Fruit fly (Drosophila melanogaster) whole organism, embryonic: ENCODE data around the gene qtc.

Experiments used
- CG10147 ChIP-seq: fragments of 200-800 bp; sonication (Bioruptor generic); optimal IDR thresholded peaks from 2 replicates; lab custom pipeline; 2019; ENCODE audit warnings: missing biosample characterization, mild to moderate bottlenecking, missing genetic modification characterization, moderate library complexity
- CG10366 ChIP-seq: fragments of 200-800 bp; sonication (Bioruptor generic); IDR thresholded peaks from 2 replicates; pipeline ENCODE4 v1.3.6; 2022; ENCODE audit warnings: missing biosample characterization, missing genetic modification characterization
- CG10462 ChIP-seq: fragments of 200-800 bp; sonication (Bioruptor generic); optimal IDR thresholded peaks from 2 replicates; lab custom pipeline; 2016; ENCODE audit warnings: missing biosample characterization, missing genetic modification characterization
- CG10543 ChIP-seq: fragments of 200-800 bp; sonication (Bioruptor generic); optimal IDR thresholded peaks from 3 replicates; lab custom pipeline; 2017; ENCODE audit warnings: missing biosample characterization, mild to moderate bottlenecking, missing genetic modification characterization, moderate library complexity
- CG10959 ChIP-seq: fragments of 200-800 bp; sonication (Bioruptor generic); IDR thresholded peaks from 2 replicates; pipeline ENCODE4 v1.3.6; 2022; ENCODE audit warnings: missing biosample characterization, missing genetic modification characterization
- CG11504 ChIP-seq: fragments of 200-800 bp; sonication (Bioruptor generic); optimal IDR thresholded peaks from 3 replicates; lab custom pipeline; 2019; ENCODE audit warnings: missing biosample characterization, mild to moderate bottlenecking, missing genetic modification characterization, moderate library complexity
- CG13894 ChIP-seq: fragments of 200-800 bp; sonication (Bioruptor generic); optimal IDR thresholded peaks from 3 replicates; lab custom pipeline; 2018; ENCODE audit warnings: missing biosample characterization, mild to moderate bottlenecking, missing genetic modification characterization, moderate library complexity
- CG14965 ChIP-seq: fragments of 200-800 bp; sonication (Bioruptor generic); optimal IDR thresholded peaks from 2 replicates; lab custom pipeline; 2016; ENCODE audit warnings: missing biosample characterization, missing genetic modification characterization, borderline replicate concordance
- CG15479 ChIP-seq: fragments of 200-800 bp; sonication (Bioruptor generic); optimal IDR thresholded peaks from 3 replicates; lab custom pipeline; 2019; ENCODE audit warnings: missing biosample characterization, mild to moderate bottlenecking, missing genetic modification characterization, moderate library complexity
- CG17612 ChIP-seq: fragments of 200-800 bp; sonication (Bioruptor generic); IDR thresholded peaks from 2 replicates; pipeline ENCODE4 v1.3.6; 2022; ENCODE audit warnings: missing biosample characterization, missing genetic modification characterization
- CG18011 ChIP-seq: fragments of 200-800 bp; sonication (Bioruptor generic); optimal IDR thresholded peaks from 2 replicates; lab custom pipeline; 2017; ENCODE audit warnings: missing biosample characterization, missing genetic modification characterization, mild to moderate bottlenecking, moderate library complexity, missing genotype
- CG3163 ChIP-seq: fragments of 200-800 bp; sonication (Bioruptor generic); optimal IDR thresholded peaks from 3 replicates; lab custom pipeline; 2016; ENCODE audit warnings: missing biosample characterization, missing genetic modification characterization
- CG4404 ChIP-seq: fragments of 200-800 bp; sonication (Bioruptor generic); IDR thresholded peaks from 2 replicates; pipeline ENCODE4 v1.3.6; 2022; ENCODE audit warnings: missing biosample characterization, missing genetic modification characterization
- CG8290 ChIP-seq, 3 experiments: fragments of 200-800 bp; sonication (Bioruptor generic); optimal IDR thresholded peaks; 2 replicates each; lab custom pipeline; 2016 to 2019; ENCODE audit warnings: missing biosample characterization in 3 of 3, missing genetic modification characterization in 3 of 3, mild to moderate bottlenecking in 2 of 3, moderate library complexity in 1 of 3
- Ets65A ChIP-seq: fragments of 200-800 bp; sonication (Bioruptor generic); peaks from one replicate; lab custom pipeline; 2016; ENCODE audit warnings: missing biosample characterization, missing genetic modification characterization
- Fer2 ChIP-seq: fragments of 200-800 bp; sonication (Bioruptor generic); optimal IDR thresholded peaks from 2 replicates; lab custom pipeline; 2018; ENCODE audit warnings: missing biosample characterization, mild to moderate bottlenecking, missing genetic modification characterization, moderate library complexity
- Fer3 ChIP-seq: fragments of 200-800 bp; sonication (Bioruptor generic); optimal IDR thresholded peaks from 2 replicates; lab custom pipeline; 2018; ENCODE audit warnings: missing biosample characterization, mild to moderate bottlenecking, missing genetic modification characterization, moderate library complexity
- GATAe ChIP-seq: fragments of 200-800 bp; sonication (Bioruptor generic); conservative IDR thresholded peaks from 2 replicates; pipeline ENCODE4 v1.3.6; 2022; ENCODE audit warnings: missing biosample characterization, missing genetic modification characterization
- Hmr ChIP-seq: fragments of 200-800 bp; sonication (Bioruptor generic); optimal IDR thresholded peaks from 3 replicates; lab custom pipeline; 2017; ENCODE audit warnings: mild to moderate bottlenecking, missing biosample characterization, missing genetic modification reagents, missing genetic modification characterization
- MBD-R2 ChIP-seq: fragments of 200-800 bp; sonication (Bioruptor generic); IDR thresholded peaks from 2 replicates; pipeline ENCODE4 v1.3.6; 2022; ENCODE audit warnings: missing biosample characterization, missing genetic modification characterization
- MESR4 ChIP-seq: fragments of 200-800 bp; sonication (Bioruptor generic); optimal IDR thresholded peaks from 2 replicates; lab custom pipeline; 2018; ENCODE audit warnings: missing biosample characterization, mild to moderate bottlenecking, missing genetic modification characterization, moderate library complexity
- Max ChIP-seq: fragments of 200-800 bp; sonication (Bioruptor generic); optimal IDR thresholded peaks from 2 replicates; lab custom pipeline; 2016; ENCODE audit warnings: missing biosample characterization, mild to moderate bottlenecking, missing genetic modification characterization
- Med ChIP-seq: fragments of 200-800 bp; sonication (Bioruptor generic); peaks from one replicate; lab custom pipeline; 2016; ENCODE audit warnings: missing biosample characterization, missing genetic modification characterization, mild to moderate bottlenecking, inconsistent platforms, moderate library complexity
- Myb ChIP-seq: fragments of 200-800 bp; sonication (Bioruptor generic); optimal IDR thresholded peaks from 2 replicates; lab custom pipeline; 2016; ENCODE audit warnings: missing biosample characterization, missing genetic modification characterization
- PHDP ChIP-seq: fragments of 200-800 bp; sonication (Bioruptor generic); optimal IDR thresholded peaks from 3 replicates; lab custom pipeline; 2018; ENCODE audit warnings: missing biosample characterization, mild to moderate bottlenecking, missing genetic modification characterization, moderate library complexity
- Rfx ChIP-seq: fragments of 200-800 bp; sonication (Bioruptor generic); IDR thresholded peaks from 2 replicates; pipeline ENCODE4 v1.3.6; 2022; ENCODE audit warnings: missing biosample characterization, missing genetic modification characterization
- Sry-δ ChIP-seq: fragments of 200-800 bp; sonication (Bioruptor generic); optimal IDR thresholded peaks from 2 replicates; lab custom pipeline; 2016; ENCODE audit warnings: missing biosample characterization, missing genetic modification characterization
- bbx ChIP-seq: fragments of 200-800 bp; sonication (Bioruptor generic); IDR thresholded peaks from 2 replicates; pipeline ENCODE4 v1.3.6; 2022; ENCODE audit warnings: missing biosample characterization, missing genetic modification characterization; ENCODE audit not compliant: partially characterized antibody
- chinmo ChIP-seq: fragments of 200-800 bp; sonication (Bioruptor generic); IDR thresholded peaks from 4 replicates; pipeline ENCODE4 v1.3.6; 2022; ENCODE audit warnings: missing biosample characterization, missing genetic modification characterization; ENCODE audit not compliant: partially characterized antibody
- corto ChIP-seq: fragments of 200-800 bp; sonication (Bioruptor generic); optimal IDR thresholded peaks from 2 replicates; lab custom pipeline; 2016; ENCODE audit warnings: missing biosample characterization, mild to moderate bottlenecking, missing genetic modification characterization, moderate library complexity
- crp ChIP-seq, 2 experiments: fragments of 200-800 bp; sonication (Bioruptor generic); optimal IDR thresholded peaks; 2 replicates in 1 of 2; 3 replicates in 1 of 2; lab custom pipeline; 2017; ENCODE audit warnings: missing biosample characterization in 2 of 2, missing genetic modification characterization in 2 of 2, mild to moderate bottlenecking in 1 of 2, moderate library complexity in 1 of 2
- ewg ChIP-seq: fragments of 200-800 bp; sonication (Bioruptor generic); optimal IDR thresholded peaks from 3 replicates; lab custom pipeline; 2017; ENCODE audit warnings: mild to moderate bottlenecking, missing biosample characterization, missing genetic modification reagents, missing genetic modification characterization
- gem ChIP-seq: fragments of 200-800 bp; sonication (Bioruptor generic); optimal IDR thresholded peaks from 2 replicates; lab custom pipeline; 2019; ENCODE audit warnings: missing biosample characterization, mild to moderate bottlenecking, missing genetic modification characterization, moderate library complexity
- grn ChIP-seq: fragments of 200-800 bp; sonication (Bioruptor generic); optimal IDR thresholded peaks from 3 replicates; lab custom pipeline; 2017; ENCODE audit warnings: missing biosample characterization, missing genetic modification characterization
- gsb ChIP-seq: fragments of 200-800 bp; sonication (Bioruptor generic); IDR thresholded peaks from 2 replicates; pipeline ENCODE4 v1.3.6; 2022; ENCODE audit warnings: missing biosample characterization, missing genetic modification characterization
- gt ChIP-seq: fragments of 200-800 bp; sonication (Bioruptor generic); IDR thresholded peaks from 2 replicates; pipeline ENCODE4 v1.3.6; 2022; ENCODE audit warnings: missing biosample characterization, missing genetic modification characterization
- kni ChIP-seq: fragments of 200-800 bp; sonication (Bioruptor generic); optimal IDR thresholded peaks from 3 replicates; lab custom pipeline; 2017; ENCODE audit warnings: mild to moderate bottlenecking, missing biosample characterization, missing genetic modification reagents, missing genetic modification characterization
- odd ChIP-seq: fragments of 200-800 bp; sonication (Bioruptor generic); optimal IDR thresholded peaks from 2 replicates; lab custom pipeline; 2017; ENCODE audit warnings: missing biosample characterization, mild to moderate bottlenecking, missing genetic modification characterization
- onecut ChIP-seq: fragments of 200-800 bp; sonication (Bioruptor generic); IDR thresholded peaks from 2 replicates; pipeline ENCODE4 v1.3.6; 2022; ENCODE audit warnings: missing biosample characterization, missing genetic modification characterization
- prd ChIP-seq, 3 experiments: fragments of >200 bp in 2 of 3; fragments of 200-800 bp in 1 of 3; sonication (Bioruptor generic) in 1 of 3; optimal IDR thresholded peaks in 2 of 3; IDR thresholded peaks in 1 of 3; 2 replicates in 2 of 3; 3 replicates in 1 of 3; pipeline versions ENCODE4 v1.3.6 to Lab custom; 2017 to 2022; ENCODE audit warnings: missing biosample characterization in 1 of 3, missing genetic modification characterization in 1 of 3
- pros ChIP-seq: fragments of 200-800 bp; sonication (Bioruptor generic); optimal IDR thresholded peaks from 3 replicates; lab custom pipeline; 2019; ENCODE audit warnings: missing biosample characterization, mild to moderate bottlenecking, missing genetic modification characterization, moderate library complexity
- psq ChIP-seq: fragments of 200-800 bp; sonication (Bioruptor generic); optimal IDR thresholded peaks from 2 replicates; lab custom pipeline; 2017; ENCODE audit warnings: missing biosample characterization, missing genetic modification characterization
- rib ChIP-seq: fragments of 200-800 bp; sonication (Bioruptor generic); IDR thresholded peaks from 2 replicates; pipeline ENCODE4 v1.3.6; 2022; ENCODE audit warnings: missing biosample characterization, missing genetic modification characterization
- salm ChIP-seq: fragments of 200-800 bp; sonication (Bioruptor generic); optimal IDR thresholded peaks from 2 replicates; lab custom pipeline; 2018; ENCODE audit warnings: missing biosample characterization, mild to moderate bottlenecking, missing genetic modification characterization
- schlank ChIP-seq: fragments of 200-800 bp; sonication (Bioruptor generic); optimal IDR thresholded peaks from 2 replicates; lab custom pipeline; 2018; ENCODE audit warnings: missing biosample characterization, mild to moderate bottlenecking, missing genetic modification characterization
- sr ChIP-seq: fragments of 200-800 bp; sonication (Bioruptor generic); IDR thresholded peaks from 3 replicates; pipeline ENCODE4 v1.3.6; 2022; ENCODE audit warnings: missing biosample characterization, missing genetic modification characterization
- tll ChIP-seq, 2 experiments: fragments of 200-800 bp in 1 of 2; fragments of >200 bp in 1 of 2; sonication (Bioruptor generic) in 1 of 2; optimal IDR thresholded peaks; 2 replicates each; lab custom pipeline; 2017 to 2019; ENCODE audit warnings: missing biosample characterization in 2 of 2, missing genetic modification characterization in 2 of 2, mild to moderate bottlenecking in 1 of 2, moderate library complexity in 1 of 2
- trem ChIP-seq: fragments of 200-800 bp; optimal IDR thresholded peaks from 3 replicates; lab custom pipeline; 2019; ENCODE audit warnings: missing biosample characterization, mild to moderate bottlenecking, missing genetic modification characterization, moderate library complexity
- wek ChIP-seq: fragments of 200-800 bp; sonication (Bioruptor generic); optimal IDR thresholded peaks from 3 replicates; lab custom pipeline; 2018; ENCODE audit warnings: missing biosample characterization, mild to moderate bottlenecking, missing genetic modification characterization, moderate library complexity

The qtc gene

dm6 chr2L:5063936-5064335 is 3.3 kb downstream of the qtc start (continued):
- peak; percentile 81 for TF ChIP-seq ewg (GFP tag; lab: Kevin White, UChicago)
- TF ChIP-seq CG10543 (GFP tag; lab: Kevin White, UChicago): peak; percentile 51
- TF ChIP-seq Med (GFP tag; lab: Kevin White, UChicago): no peak
- TF ChIP-seq CG3163 (GFP tag; lab: Kevin White, UChicago): no peak
- TF ChIP-seq onecut: peak; percentile 5; the same call in 1 of the 2 replicates
- no peak for TF ChIP-seq CG15479 (GFP tag; lab: Kevin White, UChicago)
- peak in 1 of 2 experiments; percentile 78 for TF ChIP-seq crp (GFP tag; optimal IDR thresholded peaks at IDR 0.05; lab: Kevin White, UChicago)
- no peak for TF ChIP-seq corto
- TF ChIP-seq PHDP (tag; lab: Kevin White, UChicago): no peak
- no peak for TF ChIP-seq gt (GFP tag; lab: Robert Waterston, UW)
- no peak for TF ChIP-seq CG17612 (GFP tag; lab: Robert Waterston, UW)
- no peak for TF ChIP-seq CG4404 (GFP tag; lab: Robert Waterston, UW)
- TF ChIP-seq trem (tag; lab: Kevin White, UChicago): no peak
- no peak for TF ChIP-seq Rfx (GFP tag; lab: Robert Waterston, UW)
- TF ChIP-seq Sry-δ (GFP tag; lab: Kevin White, UChicago): no peak
- TF ChIP-seq Max (GFP tag; lab: Kevin White, UChicago): no peak
- no peak for TF ChIP-seq Hmr
- TF ChIP-seq gsb (GFP tag; lab: Robert Waterston, UW): no peak
- no peak for TF ChIP-seq CG10366 (GFP tag; lab: Robert Waterston, UW)
- no peak for TF ChIP-seq sr (GFP tag; lab: Robert Waterston, UW)
- TF ChIP-seq Ets65A (GFP tag; lab: Kevin White, UChicago): peak; percentile 57
- TF ChIP-seq MESR4 (GFP tag; lab: Kevin White, UChicago): no peak
- peak; percentile 9; the same call in 1 of the 2 replicates for TF ChIP-seq MBD-R2 (GFP tag; lab: Robert Waterston, UW)
- TF ChIP-seq chinmo (GFP tag; lab: Robert Waterston, UW): no peak
- TF ChIP-seq wek (GFP tag; lab: Kevin White, UChicago): peak; percentile 26
- no peak for TF ChIP-seq CG10462 (GFP tag; lab: Kevin White, UChicago)
- no peak for TF ChIP-seq Fer2
- peak; percentile 37 for TF ChIP-seq kni (GFP tag; lab: Kevin White, UChicago)
- TF ChIP-seq CG10959 (GFP tag; lab: Robert Waterston, UW): no peak
- peak; percentile 52 for TF ChIP-seq psq (GFP tag; lab: Kevin White, UChicago)
- TF ChIP-seq salm (tag; lab: Kevin White, UChicago): no peak
- no peak for TF ChIP-seq grn
- TF ChIP-seq bbx (GFP tag; lab: Robert Waterston, UW): no peak
- peak; percentile 12 for TF ChIP-seq odd (GFP tag; lab: Kevin White, UChicago)
- TF ChIP-seq pros (GFP tag; lab: Kevin White, UChicago): peak; percentile 58
- TF ChIP-seq Fer3: no peak
- TF ChIP-seq prd (optimal IDR thresholded peaks at IDR 0.05; lab: Kevin White, UChicago): no peak
- TF ChIP-seq prd (GFP tag; IDR thresholded peaks at IDR 0.05; lab: Robert Waterston, UW): no peak
- 0 out of 2 replicates have a peak, but pooled peaks have one; percentile 41 for TF ChIP-seq rib (GFP tag; lab: Robert Waterston, UW)
- TF ChIP-seq CG10147 (GFP tag; lab: Kevin White, UChicago): no peak
- no peak for TF ChIP-seq schlank
- TF ChIP-seq CG8290 (GFP tag; optimal IDR thresholded peaks at IDR 0.05; lab: Kevin White, UChicago): no peak
- peak in 1 of 2 experiments; percentile 46 for TF ChIP-seq CG8290 (tag; optimal IDR thresholded peaks at IDR 0.05; lab: Kevin White, UChicago)
- TF ChIP-seq GATAe (GFP tag; lab: Robert Waterston, UW): no peak
- TF ChIP-seq CG13894 (tag; lab: Kevin White, UChicago): peak; percentile 34
- TF ChIP-seq tll (GFP tag; optimal IDR thresholded peaks at IDR 0.05; lab: Kevin White, UChicago): no peak
- no peak for TF ChIP-seq CG14965 (GFP tag; lab: Kevin White, UChicago)
- TF ChIP-seq Myb: no peak
- TF ChIP-seq CG18011 (GFP tag; lab: Kevin White, UChicago): no peak
- no peak for TF ChIP-seq gem (tag; lab: Kevin White, UChicago)
- TF ChIP-seq CG11504 (tag; lab: Kevin White, UChicago): no peak
